Worm (Caenorhabditis elegans) whole organism, L1 larva: Measurements from ENCODE around the gene egl-38.

Experiments used
- dpl-1 ChIP-seq, 3 experiments: fragments of 150-350 bp in 2 of 3; sonication (generic microtip) in 1 of 3; optimal IDR thresholded peaks; 2 replicates each; lab custom pipeline; 2014 to 2017; ENCODE audit warnings: missing biosample characterization in 3 of 3, missing genetic modification characterization in 3 of 3, missing genetic modification reagents in 3 of 3
- nhr-11 ChIP-seq: fragments of 150-350 bp; optimal IDR thresholded peaks from 2 replicates; lab custom pipeline; 2014; ENCODE audit warnings: missing biosample characterization, missing genetic modification characterization
- nhr-19 ChIP-seq: fragments of 200-800 bp; sonication (Bioruptor generic); conservative IDR thresholded peaks from 2 replicates; pipeline ENCODE4 v1.3.6; 2022; ENCODE audit warnings: missing genetic modification characterization, missing compliant biosample characterization
- nhr-28 ChIP-seq: fragments of 150-350 bp; optimal IDR thresholded peaks from 2 replicates; lab custom pipeline; 2014; ENCODE audit warnings: missing biosample characterization, missing genetic modification characterization
- unc-30 ChIP-seq: sonication (generic microtip); optimal IDR thresholded peaks from 2 replicates; lab custom pipeline; 2017; ENCODE audit warnings: missing biosample characterization, missing genetic modification characterization

DNA sequence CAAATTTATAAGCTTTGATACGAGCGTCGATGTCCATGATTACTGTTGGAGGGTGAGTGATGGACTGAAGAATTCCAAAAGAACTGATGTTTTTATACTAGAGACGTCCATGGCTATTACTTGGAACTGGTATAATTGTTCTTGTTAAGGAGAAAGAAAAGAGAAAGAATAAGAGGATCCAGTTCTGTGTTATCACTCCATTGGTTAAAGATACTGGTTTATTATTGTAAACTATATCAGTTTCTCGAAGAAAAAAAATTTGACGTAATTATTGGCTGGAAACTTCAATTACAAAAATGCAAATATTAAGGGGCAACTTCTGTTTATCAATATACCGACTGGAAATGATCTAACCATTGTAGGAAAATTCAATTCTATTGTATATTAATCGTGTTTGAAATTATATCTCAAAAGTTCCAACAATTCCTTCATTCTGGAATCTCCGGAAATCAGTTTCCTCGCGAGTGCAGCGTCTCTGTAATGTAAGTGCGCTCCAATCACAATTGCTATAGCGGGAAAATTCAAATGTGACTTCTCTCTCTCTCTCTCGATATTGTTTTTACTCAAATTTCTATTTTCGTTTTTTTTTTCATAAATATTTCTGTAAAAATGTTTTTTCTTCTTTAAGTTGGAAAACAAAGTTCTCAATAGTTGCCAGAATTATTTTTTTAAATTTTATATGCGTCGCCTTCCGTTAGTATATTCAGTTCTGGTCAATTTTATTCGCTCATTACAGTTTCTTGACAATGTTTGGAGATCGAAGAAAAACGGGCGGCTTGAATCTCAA is 24.7 kb downstream of the egl-38 start, which contains the start of the genes col-2 and ndc-80:
- TF ChIP-seq unc-30 (tag; lab: Kevin White, UChicago): no peak
- peak; percentile 58 for TF ChIP-seq nhr-19 (GFP tag; lab: Robert Waterston, UW)
- TF ChIP-seq nhr-11: no peak
- TF ChIP-seq nhr-28: no peak
- peak; percentile 88 to 92 (median 89) for TF ChIP-seq dpl-1 (GFP tag; optimal IDR thresholded peaks at IDR 0.05; lab: Kevin White, UChicago)
